Worm (Caenorhabditis elegans): Measurements from ENCODE around the gene T01G5.8.

The T01G5.8 gene

ce11 chrV:15136772-15137171, 20.7 kb downstream of the T01G5.8 start, which contains the start of gene aipl-1 (continued):
- TF ChIP-seq C04F5.9 (tag; optimal IDR thresholded peaks at IDR 0.05), result no peak
- TF ChIP-seq ztf-11 (tag; optimal IDR thresholded peaks at IDR 0.05), result peak in 1 of 2 experiments; percentile 67
- TF ChIP-seq xbp-1 (tag; optimal IDR thresholded peaks at IDR 0.05), result peak; percentile 69
- TF ChIP-seq ces-1 (GFP tag; optimal IDR thresholded peaks at IDR 0.05), result no peak
- TF ChIP-seq snu-23 (GFP tag; optimal IDR thresholded peaks at IDR 0.05), result peak; percentile 86
- peak; percentile 74 to 92 for TF ChIP-seq lsy-2 (tag; optimal IDR thresholded peaks at IDR 0.05)
- TF ChIP-seq mdl-1 (tag; optimal IDR thresholded peaks at IDR 0.05), result peak in 1 of 2 experiments; percentile 59
- peak; percentile 87 for TF ChIP-seq nhr-71 (tag; optimal IDR thresholded peaks at IDR 0.05)
- TF ChIP-seq lin-14 (GFP tag; optimal IDR thresholded peaks at IDR 0.05), result peak; percentile 86
- TF ChIP-seq mef-2 (tag; optimal IDR thresholded peaks at IDR 0.05), result peak; percentile 43
- peak; percentile 61 for TF ChIP-seq F16B12.6 (tag; optimal IDR thresholded peaks at IDR 0.05)
- peak; percentile 49 for TF ChIP-seq unc-86 (tag; optimal IDR thresholded peaks at IDR 0.05)
- peak; percentile 70 for TF ChIP-seq tbx-2 (tag; optimal IDR thresholded peaks at IDR 0.05)
- TF ChIP-seq snpc-4 (tag; optimal IDR thresholded peaks at IDR 0.05), result peak; percentile 68
- no peak for TF ChIP-seq sox-4 (tag; optimal IDR thresholded peaks at IDR 0.05)
- peak; percentile 72; the same call in 1 of the 2 replicates for TF ChIP-seq nhr-19 (GFP tag; conservative IDR thresholded peaks at IDR 0.05)
- TF ChIP-seq nhr-237 (tag; optimal IDR thresholded peaks at IDR 0.05), result peak; percentile 6
- no peak for TF ChIP-seq ets-5 (GFP tag; IDR thresholded peaks at IDR 0.05)
- no peak for TF ChIP-seq ceh-8 (GFP tag; optimal IDR thresholded peaks at IDR 0.05)
- TF ChIP-seq dsc-1 (tag; optimal IDR thresholded peaks at IDR 0.05), result peak; percentile 36
- peak; percentile 81 for TF ChIP-seq lin-13 (GFP tag; optimal IDR thresholded peaks at IDR 0.05)
- peak in 2 of 6 experiments; percentile 9 to 83 for TF ChIP-seq elt-3 (tag; optimal IDR thresholded peaks at IDR 0.05)
- peak; percentile 78 for TF ChIP-seq nhr-20 (tag; optimal IDR thresholded peaks at IDR 0.05)
- no peak for TF ChIP-seq hlh-4 (tag; optimal IDR thresholded peaks at IDR 0.05)
- TF ChIP-seq nhr-90 (tag; optimal IDR thresholded peaks at IDR 0.05; ENCODE audit: poor library complexity), result peak; percentile 56
- peak; percentile 41 for TF ChIP-seq jun-1 (tag; optimal IDR thresholded peaks at IDR 0.05)
- TF ChIP-seq nhr-47 (tag; optimal IDR thresholded peaks at IDR 0.05), result peak; percentile 79
- no peak for TF ChIP-seq egl-13 (tag; optimal IDR thresholded peaks at IDR 0.05)

ce11 chrV:15139811-15140210, 23.7 kb downstream of the T01G5.8 start:
- TF ChIP-seq nhr-77 (tag; optimal IDR thresholded peaks at IDR 0.05), result no peak
- peak in 1 of 2 experiments; percentile 17 for TF ChIP-seq lin-35 (GFP tag; optimal IDR thresholded peaks at IDR 0.05)
- no peak for TF ChIP-seq hpl-2 (GFP tag; optimal IDR thresholded peaks at IDR 0.05)
- no peak for TF ChIP-seq vab-15 (tag; optimal IDR thresholded peaks at IDR 0.05)
- no peak for TF ChIP-seq ceh-8 (GFP tag; optimal IDR thresholded peaks at IDR 0.05)
- no peak for TF ChIP-seq fos-1 (tag; optimal IDR thresholded peaks at IDR 0.05)
- peak; percentile 48 for TF ChIP-seq elt-2 (tag; optimal IDR thresholded peaks at IDR 0.05)

ce11 chrV:15140247-15140646, 24.2 kb downstream of the T01G5.8 start, which contains the start of gene K08F9.3:
Gene K08F9.3 (plus strand): TSS chrV:15140547.
- TF ChIP-seq ceh-8 (GFP tag; optimal IDR thresholded peaks at IDR 0.05) (no peak), ama-1 (optimal IDR thresholded peaks at IDR 0.05) (no peak), egl-13 (tag; optimal IDR thresholded peaks at IDR 0.05) (no peak), mdl-1 (tag; optimal IDR thresholded peaks at IDR 0.05) (no peak), vab-15 (tag; optimal IDR thresholded peaks at IDR 0.05) (no peak), pax-3 (tag; optimal IDR thresholded peaks at IDR 0.05) (no peak), lin-39 (tag; optimal IDR thresholded peaks at IDR 0.05) (no peak), nhr-90 (tag; optimal IDR thresholded peaks at IDR 0.05; ENCODE audit: poor library complexity) (no peak), rnt-1 (tag; optimal IDR thresholded peaks at IDR 0.05) (no peak), fkh-8 (tag; optimal IDR thresholded peaks at IDR 0.05) (no peak), mef-2 (tag; optimal IDR thresholded peaks at IDR 0.05) (no peak), lin-14 (GFP tag; optimal IDR thresholded peaks at IDR 0.05) (no peak)
